Fruit fly (Drosophila melanogaster): ENCODE results near the gene CRAT.

DNA sequence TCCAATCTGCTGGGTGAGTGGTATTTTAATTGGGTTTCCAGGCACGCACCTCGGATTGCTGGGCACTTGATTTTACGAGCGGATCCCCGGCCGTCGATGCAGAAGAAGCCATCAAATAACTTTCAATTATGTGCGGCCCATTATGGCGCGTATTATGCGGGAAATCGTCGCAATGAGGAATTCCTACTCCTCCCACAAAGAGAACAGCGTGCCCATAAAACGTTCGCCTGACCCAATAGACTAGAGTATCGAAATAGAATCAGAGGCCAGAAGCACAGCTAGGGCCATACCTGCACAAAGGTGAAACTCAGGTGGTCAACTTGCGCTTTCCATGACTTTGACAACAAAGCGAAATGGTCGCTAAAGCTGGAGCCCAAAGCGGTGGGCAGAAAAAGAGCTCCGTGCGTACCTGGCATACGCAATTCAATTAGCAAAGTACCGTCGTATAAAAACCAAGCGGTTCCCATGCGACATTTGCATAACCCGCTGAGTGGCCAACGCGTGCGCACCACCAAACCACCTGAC is 46.0 kb downstream of the CRAT start, which contains the start of gene Osi18:
- TF ChIP-seq CTCF (optimal IDR thresholded peaks at IDR 0.05) (no peak), CG8478 (optimal IDR thresholded peaks at IDR 0.05) (no peak)
